Worm (Caenorhabditis elegans) whole organism, young adult: ENCODE data around the gene C05G5.1.

ENCODE experiments used
- F52B5.7 ChIP-seq: sonication (generic microtip); optimal IDR thresholded peaks from 2 replicates; lab custom pipeline; 2016; ENCODE audit warnings: mild to moderate bottlenecking, missing genetic modification characterization, missing compliant biosample characterization
- ceh-58 ChIP-seq: fragments of 200-800 bp; sonication (Bioruptor generic); IDR thresholded peaks from 2 replicates; pipeline ENCODE4 v1.3.6; 2022; ENCODE audit warnings: missing genetic modification characterization, missing compliant biosample characterization
- him-1 ChIP-seq: sonication (generic microtip); optimal IDR thresholded peaks from 2 replicates; lab custom pipeline; 2016; ENCODE audit warnings: missing genotype, missing genetic modification reagents, missing genetic modification characterization, missing compliant biosample characterization
- lin-26 ChIP-seq: fragments of 200-800 bp; sonication (Bioruptor generic); IDR thresholded peaks from 2 replicates; pipeline ENCODE4 v1.3.6; 2022; ENCODE audit warnings: missing genetic modification reagents, missing genetic modification characterization, missing compliant biosample characterization
- unc-62 ChIP-seq: fragments of 150-350 bp; optimal IDR thresholded peaks from 2 replicates; lab custom pipeline; 2014; ENCODE audit warnings: missing biosample characterization, missing genetic modification reagents, missing genetic modification characterization

DNA sequence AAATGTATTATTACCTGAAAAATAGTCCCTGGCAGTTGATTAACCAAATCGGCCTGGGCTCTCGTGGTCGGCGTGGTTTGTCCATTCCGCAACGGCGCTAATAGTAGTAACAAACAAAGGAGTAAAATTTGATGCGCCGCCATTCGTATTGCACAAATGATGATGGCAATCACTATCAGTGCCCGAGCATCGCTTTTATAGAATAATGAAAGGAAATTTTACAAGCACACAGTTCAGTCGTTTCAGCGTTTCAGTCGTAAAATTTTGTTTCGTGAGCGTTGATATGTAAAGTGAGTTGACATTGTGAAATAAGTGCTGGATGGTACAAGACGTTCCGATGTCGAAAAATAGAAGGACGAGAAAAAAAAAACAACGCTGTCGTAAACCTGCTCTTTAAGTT is 31.8 kb upstream of the C05G5.1 start, which contains the start of gene Y16B4A.2:
- TF ChIP-seq him-1 (no peak), lin-26 (GFP tag; lab: Robert Waterston, UW) (no peak), F52B5.7 (tag; lab: Kevin White, UChicago) (no peak), unc-62 (GFP tag; lab: Kevin White, UChicago) (no peak), ceh-58 (GFP tag; lab: Robert Waterston, UW) (no peak)
